Worm (Caenorhabditis elegans) whole organism, late embryonic: ENCODE data around the gene T27E9.6.

Experiments used
- K09A11.1 ChIP-seq: sonication (generic microtip); optimal IDR thresholded peaks from 2 replicates; lab custom pipeline; 2017; ENCODE audit warnings: antibody characterized with exemption, mild to moderate bottlenecking, missing genetic modification characterization, missing compliant biosample characterization; ENCODE audit not compliant: insufficient read depth
- ama-1 ChIP-seq: fragments of 150-350 bp; optimal IDR thresholded peaks from 2 replicates; lab custom pipeline; 2014
- ceh-18 ChIP-seq: sonication (generic microtip); optimal IDR thresholded peaks from 2 replicates; lab custom pipeline; 2016; ENCODE audit warnings: missing genetic modification characterization, missing compliant biosample characterization
- ceh-22 ChIP-seq: sonication (generic microtip); optimal IDR thresholded peaks from 2 replicates; lab custom pipeline; 2017; ENCODE audit warnings: missing biosample characterization, missing genetic modification characterization
- ceh-30 ChIP-seq: fragments of 150-350 bp; optimal IDR thresholded peaks from 2 replicates; lab custom pipeline; 2014; ENCODE audit warnings: missing biosample characterization, missing genetic modification characterization
- ceh-31 ChIP-seq: sonication (generic microtip); optimal IDR thresholded peaks from 2 replicates; lab custom pipeline; 2016; ENCODE audit warnings: missing genetic modification characterization, missing compliant biosample characterization
- ceh-48 ChIP-seq: sonication (generic microtip); optimal IDR thresholded peaks from 2 replicates; lab custom pipeline; 2016; ENCODE audit warnings: missing genetic modification characterization, inconsistent platforms, missing compliant biosample characterization
- ceh-9 ChIP-seq: sonication (generic microtip); optimal IDR thresholded peaks from 2 replicates; lab custom pipeline; 2016; ENCODE audit warnings: mild to moderate bottlenecking, missing genetic modification characterization, inconsistent platforms, missing compliant biosample characterization
- dve-1 ChIP-seq: sonication (generic microtip); optimal IDR thresholded peaks from 2 replicates; lab custom pipeline; 2017; ENCODE audit warnings: antibody characterized with exemption, mild to moderate bottlenecking, missing genetic modification characterization, missing compliant biosample characterization
- elt-2 ChIP-seq: sonication (generic microtip); optimal IDR thresholded peaks from 2 replicates; lab custom pipeline; 2016; ENCODE audit warnings: missing genetic modification reagents, missing genetic modification characterization, missing compliant biosample characterization
- eyg-1 ChIP-seq: sonication (generic microtip); optimal IDR thresholded peaks from 2 replicates; lab custom pipeline; 2016; ENCODE audit warnings: missing genotype, missing genetic modification characterization, missing compliant biosample characterization
- fax-1 ChIP-seq: sonication (generic microtip); optimal IDR thresholded peaks from 2 replicates; lab custom pipeline; 2016; ENCODE audit warnings: missing genotype, missing genetic modification characterization, missing compliant biosample characterization
- fkh-10 ChIP-seq: fragments of 150-350 bp; optimal IDR thresholded peaks from 2 replicates; lab custom pipeline; 2014; ENCODE audit warnings: missing biosample characterization, missing genetic modification reagents, missing genetic modification characterization
- fkh-6 ChIP-seq: sonication (generic microtip); optimal IDR thresholded peaks from 2 replicates; lab custom pipeline; 2016; ENCODE audit warnings: missing genetic modification characterization, missing compliant biosample characterization
- hlh-30 ChIP-seq: sonication (generic microtip); optimal IDR thresholded peaks from 2 replicates; lab custom pipeline; 2017; ENCODE audit warnings: antibody characterized with exemption, missing genetic modification characterization, missing compliant biosample characterization; ENCODE audit not compliant: insufficient read depth
- nfya-1 ChIP-seq: sonication (generic microtip); optimal IDR thresholded peaks from 2 replicates; lab custom pipeline; 2017; ENCODE audit warnings: missing genetic modification characterization, mild to moderate bottlenecking, missing compliant biosample characterization, antibody characterized with exemption, moderate library complexity
- npax-4 ChIP-seq: sonication (generic microtip); optimal IDR thresholded peaks from 2 replicates; lab custom pipeline; 2016; ENCODE audit warnings: missing genetic modification characterization, missing compliant biosample characterization
- odd-2 ChIP-seq: sonication (generic microtip); optimal IDR thresholded peaks from 2 replicates; lab custom pipeline; 2017; ENCODE audit warnings: antibody characterized with exemption, mild to moderate bottlenecking, missing genetic modification characterization, missing compliant biosample characterization
- pat-9 ChIP-seq: fragments of 200-800 bp; sonication (Bioruptor generic); optimal IDR thresholded peaks from 2 replicates; lab custom pipeline; 2018; ENCODE audit warnings: mild to moderate bottlenecking, missing genetic modification characterization, moderate library complexity, missing compliant biosample characterization
- pax-1 ChIP-seq: fragments of 150-350 bp; optimal IDR thresholded peaks from 2 replicates; lab custom pipeline; 2014; ENCODE audit warnings: missing biosample characterization, missing genetic modification characterization
- pha-2 ChIP-seq: sonication (generic microtip); optimal IDR thresholded peaks from 2 replicates; lab custom pipeline; 2017; ENCODE audit warnings: mild to moderate bottlenecking, missing genetic modification characterization, missing compliant biosample characterization
- pha-4 ChIP-seq: fragments of 150-350 bp; optimal IDR thresholded peaks from 2 replicates; lab custom pipeline; 2018; ENCODE audit warnings: missing biosample characterization, missing genetic modification reagents, missing genetic modification characterization
- pqm-1 ChIP-seq: sonication (generic microtip); optimal IDR thresholded peaks from 2 replicates; lab custom pipeline; 2016; ENCODE audit warnings: missing genetic modification characterization, missing compliant biosample characterization
- pros-1 ChIP-seq: fragments of 150-350 bp; optimal IDR thresholded peaks from 2 replicates; lab custom pipeline; 2014; ENCODE audit warnings: missing biosample characterization, missing genetic modification reagents, missing genetic modification characterization
- ref-2 ChIP-seq: sonication (generic microtip); optimal IDR thresholded peaks from 2 replicates; lab custom pipeline; 2016; ENCODE audit warnings: missing genetic modification characterization, missing compliant biosample characterization
- sox-2 ChIP-seq: fragments of 200-800 bp; sonication (Bioruptor generic); IDR thresholded peaks from 2 replicates; pipeline ENCODE4 v1.3.6; 2022; ENCODE audit warnings: missing genetic modification reagents, missing genetic modification characterization, missing compliant biosample characterization
- tbx-7 ChIP-seq: sonication (generic microtip); optimal IDR thresholded peaks from 2 replicates; lab custom pipeline; 2016; ENCODE audit warnings: missing genotype, missing genetic modification characterization, missing compliant biosample characterization
- ttx-3 ChIP-seq: sonication (generic microtip); optimal IDR thresholded peaks from 2 replicates; lab custom pipeline; 2016; ENCODE audit warnings: missing genetic modification reagents, missing genetic modification characterization, missing compliant biosample characterization
- unc-3 ChIP-seq, 2 experiments: fragments of 200-800 bp in 1 of 2; sonication (Bioruptor generic) in 1 of 2; sonication (generic microtip) in 1 of 2; conservative IDR thresholded peaks in 1 of 2; optimal IDR thresholded peaks in 1 of 2; 2 replicates each; pipeline versions ENCODE4 v1.3.6 to Lab custom; 2016 to 2022; ENCODE audit warnings: missing compliant biosample characterization in 2 of 2, missing genetic modification characterization in 2 of 2, missing genetic modification reagents in 1 of 2
- unc-42 ChIP-seq: sonication (generic microtip); optimal IDR thresholded peaks from 2 replicates; lab custom pipeline; 2016; ENCODE audit warnings: missing genotype, missing genetic modification characterization, missing compliant biosample characterization
- unc-55 ChIP-seq: sonication (generic microtip); optimal IDR thresholded peaks from 2 replicates; lab custom pipeline; 2017; ENCODE audit warnings: missing biosample characterization, missing genetic modification reagents, missing genetic modification characterization
- ztf-16 ChIP-seq: sonication (generic microtip); optimal IDR thresholded peaks from 2 replicates; lab custom pipeline; 2017; ENCODE audit warnings: missing genetic modification characterization, missing compliant biosample characterization

T27E9.6 gene

DNA sequence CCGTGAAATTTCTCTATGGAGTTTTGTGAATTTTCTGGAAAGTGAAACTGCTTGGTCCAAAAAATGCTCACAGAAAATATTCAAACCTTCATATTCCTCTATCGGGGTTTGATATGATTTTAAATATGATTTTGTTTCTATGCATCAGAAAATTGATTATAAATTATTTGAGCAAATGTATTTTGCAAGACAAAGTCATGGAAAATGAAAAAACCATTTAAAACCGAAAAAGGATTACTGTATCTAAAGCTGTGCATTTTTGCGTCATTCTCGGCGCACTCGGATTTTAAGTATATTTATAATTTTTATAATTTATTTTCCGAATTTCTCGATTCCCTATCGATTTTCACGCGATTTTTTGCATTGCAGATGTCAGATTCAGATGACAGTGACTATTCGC, 5.1 kb downstream of the T27E9.6 start, which contains the start of gene pssy-2:
pssy-2 (plus strand) TSS at position 301 of the 400 bp plus-strand sequence.
- no peak for TF ChIP-seq fkh-6 (tag; lab: Kevin White, UChicago)
- no peak for TF ChIP-seq ceh-22 (tag; lab: Kevin White, UChicago)
- no peak for TF ChIP-seq npax-4 (tag; lab: Kevin White, UChicago)
- no peak for TF ChIP-seq ztf-16 (tag; lab: Kevin White, UChicago)
- no peak for TF ChIP-seq ceh-18
- TF ChIP-seq fkh-10 (GFP tag; lab: Kevin White, UChicago) = no peak
- TF ChIP-seq sox-2 (GFP tag; lab: Robert Waterston, UW) = no peak
- no peak for TF ChIP-seq pros-1 (tag; lab: Kevin White, UChicago)
- no peak for TF ChIP-seq ref-2 (tag; lab: Kevin White, UChicago)
- no peak for TF ChIP-seq pat-9
- TF ChIP-seq fax-1 (tag; lab: Kevin White, UChicago) = no peak
- no peak for TF ChIP-seq pqm-1 (tag; lab: Kevin White, UChicago)
- no peak for TF ChIP-seq hlh-30 (tag; lab: Kevin White, UChicago)
- no peak for TF ChIP-seq K09A11.1 (tag; lab: Kevin White, UChicago)
- no peak for TF ChIP-seq ceh-30
- no peak for TF ChIP-seq ttx-3 (tag; lab: Kevin White, UChicago)
- TF ChIP-seq pha-4 (tag; lab: Kevin White, UChicago) = no peak
- no peak for TF ChIP-seq pha-2 (tag; lab: Kevin White, UChicago)

ce11 chrIII:13465918-13466592, 10.5 kb downstream of the T27E9.6 start, which contains the start of gene cdk-5:
Gene cdk-5, minus strand, starts transcription at chrIII:13466342.
- TF ChIP-seq ceh-48 (tag; lab: Kevin White, UChicago) (peak; percentile 69), pax-1 (tag; lab: Kevin White, UChicago) (peak; percentile 70), unc-42 (tag; lab: Kevin White, UChicago) (peak; percentile 75), fkh-10 (GFP tag; lab: Kevin White, UChicago) (no peak), ceh-31 (tag; lab: Kevin White, UChicago) (peak; percentile 29), ceh-30 (peak; percentile 60), unc-55 (GFP tag; lab: Kevin White, UChicago) (peak; percentile 29), dve-1 (peak; percentile 58), ceh-9 (tag; lab: Kevin White, UChicago) (no peak), unc-3 (GFP tag; conservative IDR thresholded peaks at IDR 0.05; lab: Robert Waterston, UW) (no peak), unc-3 (tag; optimal IDR thresholded peaks at IDR 0.05; lab: Kevin White, UChicago) (no peak), nfya-1 (tag; lab: Kevin White, UChicago) (peak; percentile 88)

- no peak for TF ChIP-seq odd-2
- peak; percentile 63 for TF ChIP-seq elt-2 (tag; lab: Kevin White, UChicago)
- TF ChIP-seq ama-1 = peak; percentile 85
- TF ChIP-seq pqm-1 (tag; lab: Kevin White, UChicago) = peak; percentile 8
- TF ChIP-seq ceh-18 = peak; percentile 34
- no peak for TF ChIP-seq tbx-7 (tag; lab: Kevin White, UChicago)
- TF ChIP-seq unc-55 (GFP tag; lab: Kevin White, UChicago) = peak; percentile 49
- TF ChIP-seq eyg-1 (tag; lab: Kevin White, UChicago) = no peak
Measured at ce11 chrIII:13464493-13465362, 11.9 kb downstream of the T27E9.6 start, which contains the start of gene kel-3. Gene kel-3, plus strand, starts transcription at chrIII:13464820.
